Fruit fly (Drosophila melanogaster): ENCODE results near the gene CG17991.

The CG17991 gene

DNA sequence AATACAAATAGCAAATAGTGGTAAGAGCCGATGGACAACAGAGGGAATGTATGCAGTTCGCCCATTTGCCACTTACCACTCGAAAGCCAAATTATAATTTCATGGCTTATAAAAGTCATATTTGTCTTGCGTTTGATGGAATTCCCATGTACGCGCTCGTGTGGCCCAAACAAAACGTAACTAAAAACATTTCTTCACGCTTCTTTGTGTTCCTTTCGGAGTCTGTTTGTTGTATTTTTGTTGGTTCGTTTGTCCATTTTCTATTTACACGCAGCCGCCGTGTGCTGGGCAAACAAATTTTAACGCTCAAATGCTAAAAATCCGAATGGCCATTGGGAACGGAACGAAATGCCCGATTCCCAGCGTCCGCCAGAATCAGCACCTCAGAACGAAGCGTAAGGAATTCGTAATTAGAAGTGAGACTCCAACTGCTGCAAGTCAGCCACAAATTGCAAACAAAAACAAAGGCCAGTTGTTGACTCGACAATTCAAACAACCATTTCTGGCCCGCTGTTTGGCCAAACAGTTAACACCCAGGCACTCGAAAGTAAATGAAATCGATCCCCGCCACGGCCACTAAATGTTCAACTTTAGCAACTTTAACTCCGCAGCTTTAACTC, 32.2 kb upstream of the CG17991 start (continued):
- TF ChIP-seq CG7556 (GFP tag; optimal IDR thresholded peaks at IDR 0.05) (peak; percentile 23), Bdp1 (GFP tag; optimal IDR thresholded peaks at IDR 0.05) (no peak), Vsx1 (GFP tag; optimal IDR thresholded peaks at IDR 0.05) (peak; percentile 54), psq (GFP tag; optimal IDR thresholded peaks at IDR 0.05) (no peak), CG12219 (GFP tag; optimal IDR thresholded peaks at IDR 0.05) (no peak), Rfx (GFP tag; IDR thresholded peaks at IDR 0.05) (peak; percentile 44), klu (GFP tag; IDR thresholded peaks at IDR 0.05) (0 out of 2 replicates have a peak, but pooled peaks have one; percentile 42), zen2 (GFP tag; IDR thresholded peaks at IDR 0.05; ENCODE audit: partially characterized antibody) (no peak), stwl (tag; optimal IDR thresholded peaks at IDR 0.05) (no peak), jing (GFP tag; optimal IDR thresholded peaks at IDR 0.05) (no peak), bowl (GFP tag; IDR thresholded peaks at IDR 0.05) (no peak), CG6854 (GFP tag; optimal IDR thresholded peaks at IDR 0.05) (no peak), sc (optimal IDR thresholded peaks at IDR 0.05) (no peak), sc (GFP tag; optimal IDR thresholded peaks at IDR 0.05) (peak; percentile 26), CG4424 (GFP tag; optimal IDR thresholded peaks at IDR 0.05) (no peak), NFAT (GFP tag; IDR thresholded peaks at IDR 0.05) (peak; percentile 29; the same call in 1 of the 2 replicates), CG18619 (GFP tag; optimal IDR thresholded peaks at IDR 0.05) (peak; percentile 47), Optix (GFP tag; IDR thresholded peaks at IDR 0.05) (no peak), sim (GFP tag; IDR thresholded peaks at IDR 0.05) (peak; percentile 63; the same call in 1 of the 2 replicates), hb (GFP tag; IDR thresholded peaks at IDR 0.05; ENCODE audit: partially characterized antibody) (no peak), CG4360 (GFP tag; IDR thresholded peaks at IDR 0.05) (no peak), CG10366 (GFP tag; IDR thresholded peaks at IDR 0.05) (no peak), CG31388 (GFP tag; optimal IDR thresholded peaks at IDR 0.05) (no peak), Lhr (GFP tag; optimal IDR thresholded peaks at IDR 0.05) (peak; percentile 44), tna (GFP tag; IDR thresholded peaks at IDR 0.05; ENCODE audit: partially characterized antibody) (no peak), gro (GFP tag; optimal IDR thresholded peaks at IDR 0.05) (no peak), gcm2 (GFP tag; optimal IDR thresholded peaks at IDR 0.05) (no peak), btn (GFP tag; optimal IDR thresholded peaks at IDR 0.05) (peak; percentile 36), Dbx (GFP tag; IDR thresholded peaks at IDR 0.05) (0 out of 3 replicates have a peak, but pooled peaks have one; percentile 42), cwo (GFP tag; optimal IDR thresholded peaks at IDR 0.05) (no peak), Jarid2 (GFP tag; optimal IDR thresholded peaks at IDR 0.05) (no peak), Hmr (GFP tag; optimal IDR thresholded peaks at IDR 0.05) (peak; percentile 5), ci (GFP tag; IDR thresholded peaks at IDR 0.05) (peak; percentile 67; the same call in 2 of the 3 replicates), br (optimal IDR thresholded peaks at IDR 0.05) (no peak), Ravus (GFP tag; IDR thresholded peaks at IDR 0.05) (no peak), crol (GFP tag; IDR thresholded peaks at IDR 0.05) (no peak), crp (GFP tag; optimal IDR thresholded peaks at IDR 0.05) (no peak), CG9876 (GFP tag; optimal IDR thresholded peaks at IDR 0.05) (peak; percentile 58), CG1647 (GFP tag; optimal IDR thresholded peaks at IDR 0.05) (peak; percentile 6), pita (GFP tag; optimal IDR thresholded peaks at IDR 0.05) (no peak), slbo (GFP tag; IDR thresholded peaks at IDR 0.05) (no peak), wdn (GFP tag; IDR thresholded peaks at IDR 0.05) (no peak), CG15601 (tag; optimal IDR thresholded peaks at IDR 0.05) (peak; percentile 62), HHEX (GFP tag; optimal IDR thresholded peaks at IDR 0.05) (peak; percentile 46), grau (tag; optimal IDR thresholded peaks at IDR 0.05) (no peak), E2f2 (GFP tag; IDR thresholded peaks at IDR 0.05) (0 out of 2 replicates have a peak, but pooled peaks have one; percentile 10), Atf6 (GFP tag; IDR thresholded peaks at IDR 0.05) (no peak), CG17361 (GFP tag; IDR thresholded peaks at IDR 0.05) (0 out of 3 replicates have a peak, but pooled peaks have one; percentile 12), Doc3 (GFP tag; IDR thresholded peaks at IDR 0.05; ENCODE audit: partially characterized antibody) (no peak), CG13287 (GFP tag; IDR thresholded peaks at IDR 0.05; ENCODE audit: partially characterized antibody) (no peak)
